Fruit fly (Drosophila melanogaster) whole organism, embryonic: ENCODE results near the gene CG5087.
A peak's percentile ranks its signal among the peaks of the same experiment; 100 is the strongest.

Experiments used
- Atf3 ChIP-seq: fragments of 200-800 bp; sonication (Bioruptor generic); optimal IDR thresholded peaks from 3 replicates; lab custom pipeline; 2016; ENCODE audit warnings: missing biosample characterization, missing genetic modification characterization
- Awh ChIP-seq: fragments of 200-800 bp; sonication (Bioruptor generic); IDR thresholded peaks from 2 replicates; pipeline ENCODE4, ENCODE4 v1.3.6; 2022; ENCODE audit warnings: missing biosample characterization, missing genetic modification characterization
- Blimp-1 ChIP-seq: fragments of 200-800 bp; sonication (Bioruptor generic); optimal IDR thresholded peaks from 3 replicates; lab custom pipeline; 2018; ENCODE audit warnings: missing biosample characterization, missing genetic modification characterization, mild to moderate bottlenecking, moderate library complexity, missing genetic modification reagents
- CG11085 ChIP-seq: fragments of 200-800 bp; sonication (Bioruptor generic); IDR thresholded peaks from 2 replicates; pipeline ENCODE4 v1.3.6; 2022; ENCODE audit warnings: missing biosample characterization, missing genetic modification characterization
- CG11504 ChIP-seq: fragments of 200-800 bp; sonication (Bioruptor generic); optimal IDR thresholded peaks from 3 replicates; lab custom pipeline; 2019; ENCODE audit warnings: missing biosample characterization, mild to moderate bottlenecking, missing genetic modification characterization, moderate library complexity
- CG11695 ChIP-seq: fragments of 200-800 bp; sonication (Bioruptor generic); IDR thresholded peaks from 3 replicates; pipeline ENCODE4 v1.3.6; 2022; ENCODE audit warnings: missing biosample characterization, missing genetic modification characterization
- CG12155 ChIP-seq: fragments of 200-800 bp; sonication (Bioruptor generic); optimal IDR thresholded peaks from 3 replicates; lab custom pipeline; 2016; ENCODE audit warnings: missing biosample characterization, missing genetic modification characterization
- CG13894 ChIP-seq: fragments of 200-800 bp; sonication (Bioruptor generic); optimal IDR thresholded peaks from 3 replicates; lab custom pipeline; 2018; ENCODE audit warnings: missing biosample characterization, mild to moderate bottlenecking, missing genetic modification characterization, moderate library complexity
- CG15479 ChIP-seq: fragments of 200-800 bp; sonication (Bioruptor generic); optimal IDR thresholded peaks from 3 replicates; lab custom pipeline; 2019; ENCODE audit warnings: missing biosample characterization, mild to moderate bottlenecking, missing genetic modification characterization, moderate library complexity
- CG18764 ChIP-seq: fragments of 200-800 bp; sonication (Bioruptor generic); optimal IDR thresholded peaks from 3 replicates; lab custom pipeline; 2016; ENCODE audit warnings: missing biosample characterization, missing genetic modification characterization
- CG4820 ChIP-seq: fragments of 200-800 bp; sonication (Bioruptor generic); optimal IDR thresholded peaks from 3 replicates; lab custom pipeline; 2016; ENCODE audit warnings: missing biosample characterization, missing genetic modification characterization
- CG7357 ChIP-seq: fragments of 200-800 bp; sonication (Bioruptor generic); IDR thresholded peaks from 3 replicates; pipeline ENCODE4 v1.3.6; 2022; ENCODE audit warnings: missing biosample characterization, missing genetic modification characterization
- Camta ChIP-seq: fragments of 200-800 bp; sonication (Bioruptor generic); optimal IDR thresholded peaks from 2 replicates; lab custom pipeline; 2016; ENCODE audit warnings: missing biosample characterization, missing genetic modification characterization
- Dad ChIP-seq: fragments of 200-800 bp; sonication (Bioruptor generic); optimal IDR thresholded peaks from 3 replicates; lab custom pipeline; 2016; ENCODE audit warnings: missing biosample characterization, missing genetic modification characterization
- H15 ChIP-seq: fragments of 200-800 bp; sonication (Bioruptor generic); IDR thresholded peaks from 3 replicates; pipeline ENCODE4 v1.3.6; 2022; ENCODE audit warnings: missing biosample characterization, missing genetic modification characterization
- Lpt ChIP-seq: fragments of >200 bp; optimal IDR thresholded peaks from 2 replicates; lab custom pipeline; 2018; ENCODE audit warnings: missing biosample characterization, missing genetic modification characterization
- Max ChIP-seq: fragments of 200-800 bp; sonication (Bioruptor generic); optimal IDR thresholded peaks from 2 replicates; lab custom pipeline; 2016; ENCODE audit warnings: missing biosample characterization, mild to moderate bottlenecking, missing genetic modification characterization
- NfI ChIP-seq: fragments of 200-800 bp; sonication (Bioruptor generic); optimal IDR thresholded peaks from 3 replicates; lab custom pipeline; 2018; ENCODE audit warnings: missing biosample characterization, mild to moderate bottlenecking, missing genetic modification characterization, moderate library complexity
- Ptx1 ChIP-seq: fragments of 200-800 bp; sonication (Bioruptor generic); IDR thresholded peaks from 2 replicates; pipeline ENCODE4 v1.3.6; 2022; ENCODE audit warnings: missing biosample characterization, missing genetic modification characterization
- abd-A ChIP-seq: fragments of 200-800 bp; sonication (Bioruptor generic); optimal IDR thresholded peaks from 3 replicates; lab custom pipeline; 2019; ENCODE audit warnings: missing biosample characterization, mild to moderate bottlenecking, missing genetic modification characterization, moderate library complexity
- ara ChIP-seq: fragments of 200-800 bp; sonication (Bioruptor generic); IDR thresholded peaks from 2 replicates; pipeline ENCODE4 v1.3.6; 2022; ENCODE audit warnings: missing biosample characterization, missing genetic modification characterization
- bsh ChIP-seq, 2 experiments: fragments of 200-800 bp; sonication (Bioruptor generic); optimal IDR thresholded peaks; 2 replicates each; lab custom pipeline; 2017 to 2018; ENCODE audit warnings: mild to moderate bottlenecking in 2 of 2, missing biosample characterization in 2 of 2, missing genetic modification characterization in 2 of 2, moderate library complexity in 1 of 2
- chinmo ChIP-seq: fragments of 200-800 bp; sonication (Bioruptor generic); IDR thresholded peaks from 4 replicates; pipeline ENCODE4 v1.3.6; 2022; ENCODE audit warnings: missing biosample characterization, missing genetic modification characterization; ENCODE audit not compliant: partially characterized antibody
- dm ChIP-seq: fragments of 200-800 bp; sonication (Bioruptor generic); optimal IDR thresholded peaks from 3 replicates; lab custom pipeline; 2016; ENCODE audit warnings: missing biosample characterization, missing genetic modification characterization
- ewg ChIP-seq: fragments of 200-800 bp; sonication (Bioruptor generic); optimal IDR thresholded peaks from 3 replicates; lab custom pipeline; 2017; ENCODE audit warnings: mild to moderate bottlenecking, missing biosample characterization, missing genetic modification reagents, missing genetic modification characterization
- fd3F ChIP-seq: fragments of 200-800 bp; sonication (Bioruptor generic); optimal IDR thresholded peaks from 2 replicates; lab custom pipeline; 2018; ENCODE audit warnings: missing biosample characterization, mild to moderate bottlenecking, missing genetic modification characterization, moderate library complexity
- gem ChIP-seq: fragments of 200-800 bp; sonication (Bioruptor generic); optimal IDR thresholded peaks from 2 replicates; lab custom pipeline; 2019; ENCODE audit warnings: missing biosample characterization, mild to moderate bottlenecking, missing genetic modification characterization, moderate library complexity
- ham ChIP-seq: fragments of 200-800 bp; sonication (Bioruptor generic); IDR thresholded peaks from 2 replicates; pipeline ENCODE4 v1.3.6; 2022; ENCODE audit warnings: missing biosample characterization, missing genetic modification characterization
- hb ChIP-seq: fragments of 200-800 bp; sonication (Bioruptor generic); IDR thresholded peaks from 3 replicates; pipeline ENCODE4 v1.3.6; 2022; ENCODE audit warnings: missing biosample characterization, missing genetic modification characterization; ENCODE audit not compliant: partially characterized antibody
- jing ChIP-seq: fragments of 200-800 bp; sonication (Bioruptor generic); optimal IDR thresholded peaks from 2 replicates; lab custom pipeline; 2018; ENCODE audit warnings: missing biosample characterization, mild to moderate bottlenecking, missing genetic modification characterization
- lbe ChIP-seq: fragments of 200-800 bp; sonication (Bioruptor generic); optimal IDR thresholded peaks from 2 replicates; lab custom pipeline; 2016; ENCODE audit warnings: missing biosample characterization, mild to moderate bottlenecking, missing genetic modification characterization
- org-1 ChIP-seq: fragments of 200-800 bp; sonication (Bioruptor generic); optimal IDR thresholded peaks from 2 replicates; lab custom pipeline; 2017; ENCODE audit warnings: missing biosample characterization, missing genetic modification characterization
- p53 ChIP-seq: fragments of 200-800 bp; sonication (Bioruptor generic); optimal IDR thresholded peaks from 2 replicates; lab custom pipeline; 2016; ENCODE audit warnings: missing biosample characterization, missing genetic modification characterization
- ranshi ChIP-seq: fragments of 200-800 bp; sonication (Bioruptor generic); IDR thresholded peaks from 2 replicates; pipeline ENCODE4 v1.3.6; 2022; ENCODE audit warnings: missing biosample characterization, missing genetic modification characterization
- run ChIP-seq: fragments of 200-800 bp; sonication (Bioruptor generic); optimal IDR thresholded peaks from 3 replicates; lab custom pipeline; 2018; ENCODE audit warnings: missing biosample characterization, mild to moderate bottlenecking, missing genetic modification characterization
- sd ChIP-seq: fragments of 200-800 bp; sonication (Bioruptor generic); optimal IDR thresholded peaks from 3 replicates; lab custom pipeline; 2018; ENCODE audit warnings: missing biosample characterization, mild to moderate bottlenecking, missing genetic modification characterization, moderate library complexity
- sens ChIP-seq: fragments of 200-800 bp; sonication (Bioruptor generic); peaks from one replicate; lab custom pipeline; 2016; ENCODE audit warnings: missing biosample characterization, missing genetic modification characterization
- slp2 ChIP-seq: fragments of 200-800 bp; sonication (Bioruptor generic); optimal IDR thresholded peaks from 2 replicates; lab custom pipeline; 2016; ENCODE audit warnings: missing biosample characterization, missing genetic modification characterization
- unc-4 ChIP-seq: fragments of 200-800 bp; sonication (Bioruptor generic); IDR thresholded peaks from 2 replicates; pipeline ENCODE4 v1.3.6; 2022; ENCODE audit warnings: missing biosample characterization, missing genetic modification characterization; ENCODE audit not compliant: partially characterized antibody
- zen ChIP-seq: fragments of 200-800 bp; sonication (Bioruptor generic); optimal IDR thresholded peaks from 3 replicates; lab custom pipeline; 2018; ENCODE audit warnings: missing biosample characterization, mild to moderate bottlenecking, missing genetic modification characterization, moderate library complexity

The CG5087 gene

dm6 chr3L:9045318-9045717, 47.3 kb downstream of the CG5087 start (continued):
- peak; percentile 47 for TF ChIP-seq lbe
- TF ChIP-seq fd3F (GFP tag; lab: Kevin White, UChicago), result no peak
- peak; percentile 77 for TF ChIP-seq Blimp-1 (GFP tag; lab: Kevin White, UChicago)

dm6 chr3L:9046274-9046673, 48.3 kb downstream of the CG5087 start:
- TF ChIP-seq CG18764, result no peak
- no peak for TF ChIP-seq p53 (GFP tag; lab: Kevin White, UChicago)
- no peak for TF ChIP-seq CG15479
- no peak for TF ChIP-seq Atf3 (GFP tag; lab: Kevin White, UChicago)
- no peak for TF ChIP-seq CG7357 (GFP tag; lab: Robert Waterston, UW)
- TF ChIP-seq CG11504 (tag; lab: Kevin White, UChicago), result no peak
- TF ChIP-seq ewg (GFP tag; lab: Kevin White, UChicago), result no peak
- TF ChIP-seq jing (GFP tag; lab: Kevin White, UChicago), result no peak
- no peak for TF ChIP-seq NfI (GFP tag; lab: Kevin White, UChicago)
- TF ChIP-seq dm (GFP tag; lab: Kevin White, UChicago), result no peak
- no peak for TF ChIP-seq org-1
- peak; percentile 82; the same call in 2 of the 4 replicates for TF ChIP-seq chinmo (GFP tag; lab: Robert Waterston, UW)
- no peak for TF ChIP-seq ranshi (GFP tag; lab: Robert Waterston, UW)
- TF ChIP-seq ara (GFP tag; lab: Robert Waterston, UW), result no peak
- TF ChIP-seq CG12155 (GFP tag; lab: Kevin White, UChicago), result no peak
- no peak for TF ChIP-seq CG11085 (GFP tag; lab: Robert Waterston, UW)
- TF ChIP-seq Lpt (GFP tag; lab: Kevin White, UChicago), result no peak
- peak; percentile 32 for TF ChIP-seq sd
- TF ChIP-seq slp2, result no peak
- no peak for TF ChIP-seq zen
- no peak for TF ChIP-seq unc-4 (GFP tag; lab: Robert Waterston, UW)
- no peak for TF ChIP-seq Camta (GFP tag; lab: Kevin White, UChicago)
- peak; percentile 34; the same call in 1 of the 2 replicates for TF ChIP-seq Awh
- peak; percentile 1 for TF ChIP-seq sens (GFP tag; lab: Kevin White, UChicago)
- no peak for TF ChIP-seq run (tag; lab: Kevin White, UChicago)
- TF ChIP-seq hb (GFP tag; lab: Robert Waterston, UW), result no peak
- no peak for TF ChIP-seq ham (GFP tag; lab: Robert Waterston, UW)
- no peak for TF ChIP-seq Dad (GFP tag; lab: Kevin White, UChicago)
- TF ChIP-seq H15 (GFP tag; lab: Robert Waterston, UW), result no peak
- TF ChIP-seq Ptx1 (GFP tag; lab: Robert Waterston, UW), result no peak
- TF ChIP-seq bsh (GFP tag; optimal IDR thresholded peaks at IDR 0.05; lab: Kevin White, UChicago), result no peak
- no peak for TF ChIP-seq gem (tag; lab: Kevin White, UChicago)
- TF ChIP-seq CG13894 (tag; lab: Kevin White, UChicago), result peak; percentile 20
- no peak for TF ChIP-seq Max (GFP tag; lab: Kevin White, UChicago)
- TF ChIP-seq CG4820 (GFP tag; lab: Kevin White, UChicago), result no peak
- peak; percentile 91 for TF ChIP-seq abd-A (tag; lab: Kevin White, UChicago)
- no peak for TF ChIP-seq CG11695 (GFP tag; lab: Robert Waterston, UW)
- TF ChIP-seq, all 482 proteins: peak for 6
